Fruit fly (Drosophila melanogaster) whole organism, embryonic: ENCODE results near the gene rgn.
A peak's percentile ranks its signal among the peaks of the same experiment; 100 is the strongest.

Source experiments
- CG10959 ChIP-seq: fragments of 200-800 bp; sonication (Bioruptor generic); IDR thresholded peaks from 2 replicates; pipeline ENCODE4 v1.3.6; 2022; ENCODE audit warnings: missing biosample characterization, missing genetic modification characterization
- CG11085 ChIP-seq: fragments of 200-800 bp; sonication (Bioruptor generic); IDR thresholded peaks from 2 replicates; pipeline ENCODE4 v1.3.6; 2022; ENCODE audit warnings: missing biosample characterization, missing genetic modification characterization
- CG12155 ChIP-seq: fragments of 200-800 bp; sonication (Bioruptor generic); optimal IDR thresholded peaks from 3 replicates; lab custom pipeline; 2016; ENCODE audit warnings: missing biosample characterization, missing genetic modification characterization
- CG12391 ChIP-seq: fragments of 200-800 bp; sonication (Bioruptor generic); optimal IDR thresholded peaks from 3 replicates; lab custom pipeline; 2018; ENCODE audit warnings: missing biosample characterization, mild to moderate bottlenecking, missing genetic modification characterization, moderate library complexity
- CG13296 ChIP-seq: fragments of 200-800 bp; sonication (Bioruptor generic); optimal IDR thresholded peaks from 3 replicates; lab custom pipeline; 2018; ENCODE audit warnings: missing biosample characterization, mild to moderate bottlenecking, missing genetic modification characterization
- CG1647 ChIP-seq: fragments of 200-800 bp; sonication (Bioruptor generic); optimal IDR thresholded peaks from 3 replicates; lab custom pipeline; 2016; ENCODE audit warnings: missing biosample characterization, missing genetic modification characterization
- CG17568 ChIP-seq: fragments of 200-800 bp; sonication (Bioruptor generic); optimal IDR thresholded peaks from 2 replicates; lab custom pipeline; 2018; ENCODE audit warnings: missing biosample characterization, mild to moderate bottlenecking, missing genetic modification characterization, moderate library complexity
- CG18599 ChIP-seq: fragments of 200-800 bp; sonication (Bioruptor generic); optimal IDR thresholded peaks from 3 replicates; lab custom pipeline; 2017; ENCODE audit warnings: missing biosample characterization, missing genetic modification characterization, mild to moderate bottlenecking, moderate library complexity, missing genetic modification reagents
- CG2199 ChIP-seq: fragments of 200-800 bp; sonication (Bioruptor generic); IDR thresholded peaks from 3 replicates; pipeline ENCODE4 v1.3.6; 2022; ENCODE audit warnings: missing biosample characterization, missing genetic modification characterization
- CG31388 ChIP-seq: fragments of 200-800 bp; sonication (Bioruptor generic); optimal IDR thresholded peaks from 2 replicates; lab custom pipeline; 2016; ENCODE audit warnings: missing biosample characterization, missing genetic modification characterization
- CG3281 ChIP-seq: fragments of 200-800 bp; sonication (Bioruptor generic); optimal IDR thresholded peaks from 3 replicates; lab custom pipeline; 2017; ENCODE audit warnings: missing biosample characterization, mild to moderate bottlenecking, missing genetic modification characterization
- CG3838 ChIP-seq: fragments of 200-800 bp; sonication (Bioruptor generic); optimal IDR thresholded peaks from 3 replicates; lab custom pipeline; 2016; ENCODE audit warnings: missing biosample characterization, missing genetic modification characterization
- CG8281 ChIP-seq: fragments of 200-800 bp; sonication (Bioruptor generic); optimal IDR thresholded peaks from 2 replicates; lab custom pipeline; 2018; ENCODE audit warnings: missing biosample characterization, mild to moderate bottlenecking, missing genetic modification characterization, moderate library complexity
- CG8290 ChIP-seq, 3 experiments: fragments of 200-800 bp; sonication (Bioruptor generic); optimal IDR thresholded peaks; 2 replicates each; lab custom pipeline; 2016 to 2019; ENCODE audit warnings: missing biosample characterization in 3 of 3, missing genetic modification characterization in 3 of 3, mild to moderate bottlenecking in 2 of 3, moderate library complexity in 1 of 3
- CG9727 ChIP-seq: fragments of 200-800 bp; sonication (Bioruptor generic); optimal IDR thresholded peaks from 3 replicates; lab custom pipeline; 2017; ENCODE audit warnings: missing biosample characterization, mild to moderate bottlenecking, missing genetic modification characterization
- Chrac-16 ChIP-seq: fragments of 200-800 bp; sonication (Bioruptor generic); optimal IDR thresholded peaks from 3 replicates; lab custom pipeline; 2016; ENCODE audit warnings: missing biosample characterization, missing genetic modification characterization
- CoRest ChIP-seq: fragments of 200-800 bp; sonication (Bioruptor generic); optimal IDR thresholded peaks from 3 replicates; lab custom pipeline; 2018; ENCODE audit warnings: missing biosample characterization, mild to moderate bottlenecking, missing genetic modification characterization, moderate library complexity
- D ChIP-seq, 2 experiments: fragments of 200-800 bp in 1 of 2; fragments of >200 bp in 1 of 2; sonication (Bioruptor generic) in 1 of 2; optimal IDR thresholded peaks; 2 replicates in 1 of 2; 3 replicates in 1 of 2; lab custom pipeline; 2017; ENCODE audit warnings: mild to moderate bottlenecking in 1 of 2, missing biosample characterization in 1 of 2, missing genetic modification characterization in 1 of 2, missing genetic modification reagents in 1 of 2
- Dll ChIP-seq: fragments of 200-800 bp; sonication (Bioruptor generic); IDR thresholded peaks from 4 replicates; pipeline ENCODE4 v1.3.6; 2022; ENCODE audit warnings: missing biosample characterization, missing genetic modification characterization; ENCODE audit not compliant: partially characterized antibody
- H15 ChIP-seq: fragments of 200-800 bp; sonication (Bioruptor generic); IDR thresholded peaks from 3 replicates; pipeline ENCODE4 v1.3.6; 2022; ENCODE audit warnings: missing biosample characterization, missing genetic modification characterization
- HmgD ChIP-seq: fragments of 200-800 bp; sonication (Bioruptor generic); optimal IDR thresholded peaks from 3 replicates; lab custom pipeline; 2016; ENCODE audit warnings: missing biosample characterization, missing genetic modification characterization
- Hr78 ChIP-seq, 2 experiments: fragments of 200-800 bp in 1 of 2; fragments of >200 bp in 1 of 2; sonication (Bioruptor generic) in 1 of 2; optimal IDR thresholded peaks; 2 replicates each; lab custom pipeline; 2017 to 2019; ENCODE audit warnings: missing biosample characterization in 2 of 2, missing genetic modification characterization in 2 of 2, mild to moderate bottlenecking in 1 of 2, moderate library complexity in 1 of 2
- Hsf ChIP-seq: fragments of 200-800 bp; sonication (Bioruptor generic); optimal IDR thresholded peaks from 3 replicates; lab custom pipeline; 2016; ENCODE audit warnings: missing biosample characterization, missing genetic modification characterization
- Max ChIP-seq: fragments of 200-800 bp; sonication (Bioruptor generic); optimal IDR thresholded peaks from 2 replicates; lab custom pipeline; 2016; ENCODE audit warnings: missing biosample characterization, mild to moderate bottlenecking, missing genetic modification characterization
- Myb ChIP-seq: fragments of 200-800 bp; sonication (Bioruptor generic); optimal IDR thresholded peaks from 2 replicates; lab custom pipeline; 2016; ENCODE audit warnings: missing biosample characterization, missing genetic modification characterization
- NFAT ChIP-seq: fragments of 200-800 bp; sonication (Bioruptor generic); IDR thresholded peaks from 2 replicates; pipeline ENCODE4 v1.3.6; 2022; ENCODE audit warnings: missing biosample characterization, missing genetic modification characterization
- Stat92E ChIP-seq, 3 experiments: fragments of >200 bp in 2 of 3; fragments of 200-800 bp in 1 of 3; sonication (Bioruptor generic) in 1 of 3; optimal IDR thresholded peaks; 2 replicates each; lab custom pipeline; 2017 to 2019; ENCODE audit warnings: missing biosample characterization in 3 of 3, missing genetic modification characterization in 3 of 3, mild to moderate bottlenecking in 1 of 3, moderate library complexity in 1 of 3
- TFAM ChIP-seq: fragments of 200-800 bp; sonication (Bioruptor generic); optimal IDR thresholded peaks from 2 replicates; lab custom pipeline; 2017; ENCODE audit warnings: missing biosample characterization, missing genetic modification characterization, inconsistent platforms
- Taf1 ChIP-seq: fragments of 200-800 bp; sonication (Bioruptor generic); IDR thresholded peaks from 2 replicates; pipeline ENCODE4 v1.3.6; 2022; ENCODE audit warnings: missing biosample characterization, missing genetic modification characterization
- amos ChIP-seq: fragments of 200-800 bp; sonication (Bioruptor generic); IDR thresholded peaks from 2 replicates; pipeline ENCODE4 v1.3.6; 2022; ENCODE audit warnings: missing biosample characterization, missing genetic modification characterization; ENCODE audit not compliant: partially characterized antibody
- br ChIP-seq: fragments of >200 bp; optimal IDR thresholded peaks from 2 replicates; lab custom pipeline; 2017
- chif ChIP-seq, 2 experiments: fragments of 200-800 bp; sonication (Bioruptor generic); optimal IDR thresholded peaks; 3 replicates each; lab custom pipeline; 2016; ENCODE audit warnings: missing biosample characterization in 2 of 2, missing genetic modification characterization in 2 of 2
- ci ChIP-seq: fragments of 200-800 bp; sonication (Bioruptor generic); IDR thresholded peaks from 3 replicates; pipeline ENCODE4 v1.3.6; 2022; ENCODE audit warnings: missing biosample characterization, missing genetic modification characterization
- da ChIP-seq: fragments of 200-800 bp; sonication (Bioruptor generic); optimal IDR thresholded peaks from 2 replicates; lab custom pipeline; 2016; ENCODE audit warnings: missing biosample characterization, missing genetic modification characterization
- dati ChIP-seq: fragments of 200-800 bp; sonication (Bioruptor generic); IDR thresholded peaks from 2 replicates; pipeline ENCODE4 v1.3.6; 2022; ENCODE audit warnings: missing biosample characterization, missing genetic modification characterization
- dmrt11E ChIP-seq: fragments of 200-800 bp; sonication (Bioruptor generic); optimal IDR thresholded peaks from 3 replicates; lab custom pipeline; 2018; ENCODE audit warnings: missing biosample characterization, mild to moderate bottlenecking, missing genetic modification characterization, moderate library complexity
- gcm2 ChIP-seq: fragments of 200-800 bp; sonication (Bioruptor generic); optimal IDR thresholded peaks from 2 replicates; lab custom pipeline; 2016; ENCODE audit warnings: missing biosample characterization, missing genetic modification characterization
- her ChIP-seq: fragments of 200-800 bp; sonication (Bioruptor generic); optimal IDR thresholded peaks from 2 replicates; lab custom pipeline; 2016; ENCODE audit warnings: missing biosample characterization, missing genetic modification characterization
- maf-S ChIP-seq: fragments of 200-800 bp; sonication (Bioruptor generic); optimal IDR thresholded peaks from 2 replicates; lab custom pipeline; 2016; ENCODE audit warnings: missing biosample characterization, missing genetic modification characterization
- nerfin-1 ChIP-seq: fragments of 200-800 bp; sonication (Bioruptor generic); optimal IDR thresholded peaks from 3 replicates; lab custom pipeline; 2019; ENCODE audit warnings: missing biosample characterization, mild to moderate bottlenecking, missing genetic modification characterization, moderate library complexity
- p53 ChIP-seq: fragments of 200-800 bp; sonication (Bioruptor generic); optimal IDR thresholded peaks from 2 replicates; lab custom pipeline; 2016; ENCODE audit warnings: missing biosample characterization, missing genetic modification characterization
- phol ChIP-seq: fragments of 200-800 bp; sonication (Bioruptor generic); optimal IDR thresholded peaks from 3 replicates; lab custom pipeline; 2018; ENCODE audit warnings: missing biosample characterization, mild to moderate bottlenecking, missing genetic modification characterization, moderate library complexity
- repo ChIP-seq: fragments of 200-800 bp; sonication (Bioruptor generic); optimal IDR thresholded peaks from 2 replicates; lab custom pipeline; 2016; ENCODE audit warnings: missing biosample characterization, missing genetic modification characterization
- sens ChIP-seq: fragments of 200-800 bp; sonication (Bioruptor generic); peaks from one replicate; lab custom pipeline; 2016; ENCODE audit warnings: missing biosample characterization, missing genetic modification characterization
- seq ChIP-seq: fragments of 200-800 bp; sonication (Bioruptor generic); IDR thresholded peaks from 2 replicates; pipeline ENCODE4 v1.3.6; 2022; ENCODE audit warnings: missing biosample characterization, missing genetic modification characterization
- tll ChIP-seq, 2 experiments: fragments of 200-800 bp in 1 of 2; fragments of >200 bp in 1 of 2; sonication (Bioruptor generic) in 1 of 2; optimal IDR thresholded peaks; 2 replicates each; lab custom pipeline; 2017 to 2019; ENCODE audit warnings: missing biosample characterization in 2 of 2, missing genetic modification characterization in 2 of 2, mild to moderate bottlenecking in 1 of 2, moderate library complexity in 1 of 2
- tup ChIP-seq: fragments of 200-800 bp; sonication (Bioruptor generic); optimal IDR thresholded peaks from 2 replicates; lab custom pipeline; 2016; ENCODE audit warnings: missing biosample characterization, mild to moderate bottlenecking, missing genetic modification characterization, moderate library complexity
- wek ChIP-seq: fragments of 200-800 bp; sonication (Bioruptor generic); optimal IDR thresholded peaks from 3 replicates; lab custom pipeline; 2018; ENCODE audit warnings: missing biosample characterization, mild to moderate bottlenecking, missing genetic modification characterization, moderate library complexity
- wor ChIP-seq: fragments of 200-800 bp; sonication (Bioruptor generic); IDR thresholded peaks from 2 replicates; pipeline ENCODE4 v1.3.6; 2022; ENCODE audit warnings: missing biosample characterization, missing genetic modification characterization

rgn gene

dm6 chr3L:21433098-21433497, 50.8 kb downstream of the rgn start, which contains the start of the genes barc and Aef1 (continued):
- TF ChIP-seq H15 (GFP tag; lab: Robert Waterston, UW) (peak; percentile 81; the same call in 2 of the 3 replicates), CG8290 (GFP tag; optimal IDR thresholded peaks at IDR 0.05; lab: Kevin White, UChicago) (peak; percentile 86), CG8290 (tag; optimal IDR thresholded peaks at IDR 0.05; lab: Kevin White, UChicago) (peak in 1 of 2 experiments; percentile 6), Taf1 (GFP tag; lab: Robert Waterston, UW) (peak; percentile 83; the same call in 1 of the 2 replicates), CG12155 (GFP tag; lab: Kevin White, UChicago) (peak; percentile 87), da (GFP tag; lab: Kevin White, UChicago) (peak; percentile 60), D (optimal IDR thresholded peaks at IDR 0.05; lab: Kevin White, UChicago) (no peak), D (GFP tag; optimal IDR thresholded peaks at IDR 0.05; lab: Kevin White, UChicago) (peak; percentile 65), chif (GFP tag; optimal IDR thresholded peaks at IDR 0.05; lab: Kevin White, UChicago) (peak; percentile 72 to 91), CG18599 (GFP tag; lab: Kevin White, UChicago) (no peak), CoRest (tag; lab: Kevin White, UChicago) (peak; percentile 93), seq (peak; percentile 49), nerfin-1 (peak; percentile 97), CG8281 (peak; percentile 32), HmgD (GFP tag; lab: Kevin White, UChicago) (peak; percentile 58), CG31388 (peak; percentile 79), dati (GFP tag; lab: Robert Waterston, UW) (no peak), phol (tag; lab: Kevin White, UChicago) (peak; percentile 92), CG2199 (GFP tag; lab: Robert Waterston, UW) (peak; percentile 25; the same call in 1 of the 3 replicates), CG13296 (GFP tag; lab: Kevin White, UChicago) (peak; percentile 67), CG3281 (GFP tag; lab: Kevin White, UChicago) (peak; percentile 77), CG9727 (GFP tag; lab: Kevin White, UChicago) (peak; percentile 83), dmrt11E (tag; lab: Kevin White, UChicago) (peak; percentile 89), tup (GFP tag; lab: Kevin White, UChicago) (peak; percentile 62), tll (GFP tag; optimal IDR thresholded peaks at IDR 0.05; lab: Kevin White, UChicago) (peak; percentile 87 to 93), CG11085 (GFP tag; lab: Robert Waterston, UW) (peak; percentile 84), CG10959 (GFP tag; lab: Robert Waterston, UW) (peak; percentile 78), NFAT (peak; percentile 86), CG1647 (GFP tag; lab: Kevin White, UChicago) (peak; percentile 85), repo (GFP tag; lab: Kevin White, UChicago) (peak; percentile 65), amos (GFP tag; lab: Robert Waterston, UW) (peak; percentile 79), CG17568 (peak; percentile 34), Dll (GFP tag; lab: Robert Waterston, UW) (peak; percentile 92), Hr78 (GFP tag; optimal IDR thresholded peaks at IDR 0.05; lab: Kevin White, UChicago) (no peak), p53 (peak; percentile 78), ci (peak; percentile 68; the same call in 2 of the 3 replicates), Max (peak; percentile 88), wor (GFP tag; lab: Robert Waterston, UW) (peak; percentile 82), br (lab: Kevin White, UChicago) (no peak), Stat92E (GFP tag; optimal IDR thresholded peaks at IDR 0.05; lab: Kevin White, UChicago) (peak in 1 of 3 experiments; percentile 45), CG12391 (tag; lab: Kevin White, UChicago) (peak; percentile 90), Myb (GFP tag; lab: Kevin White, UChicago) (peak; percentile 60), Hsf (GFP tag; lab: Kevin White, UChicago) (peak; percentile 93), sens (GFP tag; lab: Kevin White, UChicago) (peak; percentile 97), CG3838 (GFP tag; lab: Kevin White, UChicago) (peak; percentile 56), her (GFP tag; lab: Kevin White, UChicago) (peak; percentile 40), wek (GFP tag; lab: Kevin White, UChicago) (no peak), maf-S (GFP tag; lab: Kevin White, UChicago) (peak; percentile 77), Chrac-16 (GFP tag; lab: Kevin White, UChicago) (peak; percentile 94), gcm2 (GFP tag; lab: Kevin White, UChicago) (peak; percentile 32), TFAM (GFP tag; lab: Kevin White, UChicago) (peak; percentile 3)
